Fruit fly (Drosophila melanogaster) whole organism, embryonic: ENCODE results near the gene CG3815.

Experiments used
- Abd-B ChIP-seq: fragments of 200-800 bp; sonication (Bioruptor generic); optimal IDR thresholded peaks from 2 replicates; lab custom pipeline; 2018; ENCODE audit warnings: missing biosample characterization, mild to moderate bottlenecking, missing genetic modification characterization, moderate library complexity
- BEAF-32 ChIP-seq: fragments of 200-800 bp; sonication (Bioruptor generic); optimal IDR thresholded peaks from 3 replicates; lab custom pipeline; 2017; ENCODE audit warnings: missing biosample characterization, missing genetic modification characterization, mild to moderate bottlenecking, moderate library complexity, missing genetic modification reagents
- CG10321 ChIP-seq: fragments of 200-800 bp; sonication (Bioruptor generic); IDR thresholded peaks from 2 replicates; pipeline ENCODE4 v1.3.6; 2022; ENCODE audit warnings: missing biosample characterization, missing genetic modification characterization
- CG12659 ChIP-seq: fragments of 200-800 bp; sonication (Bioruptor generic); optimal IDR thresholded peaks from 3 replicates; lab custom pipeline; 2017; ENCODE audit warnings: mild to moderate bottlenecking, missing biosample characterization, missing genetic modification reagents, missing genetic modification characterization
- CG13775 ChIP-seq: fragments of 200-800 bp; sonication (Bioruptor generic); optimal IDR thresholded peaks from 3 replicates; lab custom pipeline; 2017; ENCODE audit warnings: missing biosample characterization, mild to moderate bottlenecking, missing genetic modification characterization
- CG15514 ChIP-seq: fragments of 200-800 bp; sonication (Bioruptor generic); optimal IDR thresholded peaks from 3 replicates; lab custom pipeline; 2017; ENCODE audit warnings: missing biosample characterization, missing genetic modification characterization, mild to moderate bottlenecking, moderate library complexity, missing genetic modification reagents
- CG1603 ChIP-seq: fragments of 200-800 bp; sonication (Bioruptor generic); optimal IDR thresholded peaks from 2 replicates; lab custom pipeline; 2019; ENCODE audit warnings: missing biosample characterization, mild to moderate bottlenecking, missing genetic modification characterization, moderate library complexity
- CG16815 ChIP-seq: fragments of 200-800 bp; sonication (Bioruptor generic); optimal IDR thresholded peaks from 3 replicates; lab custom pipeline; 2017; ENCODE audit warnings: missing biosample characterization, mild to moderate bottlenecking, missing genetic modification characterization
- CG2202 ChIP-seq: fragments of 200-800 bp; sonication (Bioruptor generic); optimal IDR thresholded peaks from 2 replicates; lab custom pipeline; 2018; ENCODE audit warnings: missing biosample characterization, mild to moderate bottlenecking, missing genetic modification characterization
- CG2678 ChIP-seq: fragments of 200-800 bp; sonication (Bioruptor generic); optimal IDR thresholded peaks from 3 replicates; lab custom pipeline; 2019; ENCODE audit warnings: missing biosample characterization, mild to moderate bottlenecking, missing genetic modification characterization, moderate library complexity
- CG2712 ChIP-seq: fragments of 200-800 bp; optimal IDR thresholded peaks from 3 replicates; lab custom pipeline; 2019; ENCODE audit warnings: missing biosample characterization, mild to moderate bottlenecking, missing genetic modification characterization, moderate library complexity
- CG31224 ChIP-seq: fragments of 200-800 bp; sonication (Bioruptor generic); IDR thresholded peaks from 2 replicates; pipeline ENCODE4 v1.3.6; 2022; ENCODE audit warnings: missing biosample characterization, missing genetic modification characterization
- CG33213 ChIP-seq: fragments of 200-800 bp; sonication (Bioruptor generic); optimal IDR thresholded peaks from 3 replicates; lab custom pipeline; 2016; ENCODE audit warnings: missing biosample characterization, missing genetic modification characterization
- CG4617 ChIP-seq: fragments of 200-800 bp; sonication (Bioruptor generic); optimal IDR thresholded peaks from 3 replicates; lab custom pipeline; 2016; ENCODE audit warnings: missing biosample characterization, missing genetic modification characterization, borderline replicate concordance
- CG7271 ChIP-seq: fragments of 200-800 bp; sonication (Bioruptor generic); optimal IDR thresholded peaks from 2 replicates; lab custom pipeline; 2018; ENCODE audit warnings: missing biosample characterization, mild to moderate bottlenecking, missing genetic modification characterization, moderate library complexity
- CG8359 ChIP-seq: fragments of 200-800 bp; sonication (Bioruptor generic); optimal IDR thresholded peaks from 2 replicates; lab custom pipeline; 2017; ENCODE audit warnings: missing biosample characterization, mild to moderate bottlenecking, missing genetic modification characterization, borderline replicate concordance
- CTCF ChIP-seq: fragments of 200-800 bp; sonication (Bioruptor generic); optimal IDR thresholded peaks from 2 replicates; lab custom pipeline; 2017; ENCODE audit warnings: missing biosample characterization, mild to moderate bottlenecking, missing genetic modification characterization, moderate library complexity
- CoRest ChIP-seq: fragments of 200-800 bp; sonication (Bioruptor generic); optimal IDR thresholded peaks from 3 replicates; lab custom pipeline; 2018; ENCODE audit warnings: missing biosample characterization, mild to moderate bottlenecking, missing genetic modification characterization, moderate library complexity
- Dip3 ChIP-seq: fragments of 200-800 bp; sonication (Bioruptor generic); optimal IDR thresholded peaks from 3 replicates; lab custom pipeline; 2016; ENCODE audit warnings: missing biosample characterization, missing genetic modification characterization
- Dp ChIP-seq: fragments of 200-800 bp; sonication (Bioruptor generic); optimal IDR thresholded peaks from 2 replicates; lab custom pipeline; 2018; ENCODE audit warnings: missing biosample characterization, mild to moderate bottlenecking, missing genetic modification characterization, moderate library complexity
- Dref ChIP-seq: fragments of 200-800 bp; sonication (Bioruptor generic); IDR thresholded peaks from 2 replicates; pipeline ENCODE4 v1.3.6; 2022; ENCODE audit warnings: missing biosample characterization, missing genetic modification characterization
- E2f2 ChIP-seq: fragments of 200-800 bp; sonication (Bioruptor generic); IDR thresholded peaks from 2 replicates; pipeline ENCODE4 v1.3.6; 2022; ENCODE audit warnings: missing biosample characterization, missing genetic modification characterization
- Elba2 ChIP-seq: fragments of 200-800 bp; sonication (Bioruptor generic); optimal IDR thresholded peaks from 3 replicates; lab custom pipeline; 2016; ENCODE audit warnings: missing biosample characterization, missing genetic modification characterization
- Ets97D ChIP-seq: fragments of 200-800 bp; sonication (Bioruptor generic); optimal IDR thresholded peaks from 3 replicates; lab custom pipeline; 2016; ENCODE audit warnings: missing biosample characterization, missing genetic modification characterization
- Fer1 ChIP-seq: fragments of 200-800 bp; sonication (Bioruptor generic); optimal IDR thresholded peaks from 2 replicates; lab custom pipeline; 2017; ENCODE audit warnings: missing biosample characterization, mild to moderate bottlenecking, missing genetic modification characterization
- HmgZ ChIP-seq: fragments of 200-800 bp; sonication (Bioruptor generic); optimal IDR thresholded peaks from 2 replicates; lab custom pipeline; 2018; ENCODE audit warnings: missing biosample characterization, mild to moderate bottlenecking, missing genetic modification characterization
- Hmx ChIP-seq: fragments of 200-800 bp; sonication (Bioruptor generic); optimal IDR thresholded peaks from 2 replicates; lab custom pipeline; 2016; ENCODE audit warnings: missing biosample characterization, missing genetic modification characterization
- Lhr ChIP-seq: fragments of 200-800 bp; sonication (Bioruptor generic); optimal IDR thresholded peaks from 3 replicates; lab custom pipeline; 2017; ENCODE audit warnings: mild to moderate bottlenecking, missing biosample characterization, missing genetic modification reagents, missing genetic modification characterization
- Lpt ChIP-seq: fragments of >200 bp; optimal IDR thresholded peaks from 2 replicates; lab custom pipeline; 2018; ENCODE audit warnings: missing biosample characterization, missing genetic modification characterization
- Myb ChIP-seq: fragments of 200-800 bp; sonication (Bioruptor generic); optimal IDR thresholded peaks from 2 replicates; lab custom pipeline; 2016; ENCODE audit warnings: missing biosample characterization, missing genetic modification characterization
- PHDP ChIP-seq: fragments of 200-800 bp; sonication (Bioruptor generic); optimal IDR thresholded peaks from 3 replicates; lab custom pipeline; 2018; ENCODE audit warnings: missing biosample characterization, mild to moderate bottlenecking, missing genetic modification characterization, moderate library complexity
- Ptx1 ChIP-seq: fragments of 200-800 bp; sonication (Bioruptor generic); IDR thresholded peaks from 2 replicates; pipeline ENCODE4 v1.3.6; 2022; ENCODE audit warnings: missing biosample characterization, missing genetic modification characterization
- Stat92E ChIP-seq, 3 experiments: fragments of >200 bp in 2 of 3; fragments of 200-800 bp in 1 of 3; sonication (Bioruptor generic) in 1 of 3; optimal IDR thresholded peaks; 2 replicates each; lab custom pipeline; 2017 to 2019; ENCODE audit warnings: missing biosample characterization in 3 of 3, missing genetic modification characterization in 3 of 3, mild to moderate bottlenecking in 1 of 3, moderate library complexity in 1 of 3
- crp ChIP-seq, 2 experiments: fragments of 200-800 bp; sonication (Bioruptor generic); optimal IDR thresholded peaks; 2 replicates in 1 of 2; 3 replicates in 1 of 2; lab custom pipeline; 2017; ENCODE audit warnings: missing biosample characterization in 2 of 2, missing genetic modification characterization in 2 of 2, mild to moderate bottlenecking in 1 of 2, moderate library complexity in 1 of 2
- disco-r ChIP-seq: fragments of 200-800 bp; sonication (Bioruptor generic); optimal IDR thresholded peaks from 2 replicates; lab custom pipeline; 2016; ENCODE audit warnings: missing biosample characterization, missing genetic modification characterization
- ewg ChIP-seq: fragments of 200-800 bp; sonication (Bioruptor generic); optimal IDR thresholded peaks from 3 replicates; lab custom pipeline; 2017; ENCODE audit warnings: mild to moderate bottlenecking, missing biosample characterization, missing genetic modification reagents, missing genetic modification characterization
- grau ChIP-seq: fragments of 200-800 bp; optimal IDR thresholded peaks from 3 replicates; lab custom pipeline; 2019; ENCODE audit warnings: missing biosample characterization, mild to moderate bottlenecking, missing genetic modification characterization, moderate library complexity
- hb ChIP-seq: fragments of 200-800 bp; sonication (Bioruptor generic); IDR thresholded peaks from 3 replicates; pipeline ENCODE4 v1.3.6; 2022; ENCODE audit warnings: missing biosample characterization, missing genetic modification characterization; ENCODE audit not compliant: partially characterized antibody
- insv ChIP-seq, 2 experiments: fragments of 200-800 bp; sonication (Bioruptor generic); optimal IDR thresholded peaks; 3 replicates each; lab custom pipeline; 2016 to 2018; ENCODE audit warnings: missing biosample characterization in 2 of 2, missing genetic modification characterization in 2 of 2
- knrl ChIP-seq: fragments of 200-800 bp; sonication (Bioruptor generic); IDR thresholded peaks from 3 replicates; pipeline ENCODE4 v1.3.6; 2022; ENCODE audit warnings: missing biosample characterization, missing genetic modification characterization; ENCODE audit not compliant: partially characterized antibody
- nmo ChIP-seq: fragments of 200-800 bp; sonication (Bioruptor generic); optimal IDR thresholded peaks from 2 replicates; lab custom pipeline; 2018; ENCODE audit warnings: missing biosample characterization, mild to moderate bottlenecking, missing genetic modification characterization, moderate library complexity
- nom ChIP-seq: fragments of 200-800 bp; sonication (Bioruptor generic); optimal IDR thresholded peaks from 2 replicates; lab custom pipeline; 2017; ENCODE audit warnings: missing biosample characterization, missing genetic modification characterization, mild to moderate bottlenecking, moderate library complexity, missing genetic modification reagents
- pb ChIP-seq: fragments of 200-800 bp; sonication (Bioruptor generic); optimal IDR thresholded peaks from 3 replicates; lab custom pipeline; 2016; ENCODE audit warnings: missing biosample characterization, missing genetic modification characterization
- pita ChIP-seq: fragments of 200-800 bp; sonication (Bioruptor generic); optimal IDR thresholded peaks from 2 replicates; lab custom pipeline; 2017; ENCODE audit warnings: missing biosample characterization, mild to moderate bottlenecking, missing genetic modification characterization
- pnt ChIP-seq: fragments of 200-800 bp; sonication (Bioruptor generic); optimal IDR thresholded peaks from 3 replicates; lab custom pipeline; 2016; ENCODE audit warnings: missing biosample characterization, missing genetic modification characterization
- pzg ChIP-seq: fragments of 200-800 bp; sonication (Bioruptor generic); optimal IDR thresholded peaks from 3 replicates; lab custom pipeline; 2018; ENCODE audit warnings: missing biosample characterization, mild to moderate bottlenecking, missing genetic modification characterization, moderate library complexity
- schlank ChIP-seq: fragments of 200-800 bp; sonication (Bioruptor generic); optimal IDR thresholded peaks from 2 replicates; lab custom pipeline; 2018; ENCODE audit warnings: missing biosample characterization, mild to moderate bottlenecking, missing genetic modification characterization
- sd ChIP-seq: fragments of 200-800 bp; sonication (Bioruptor generic); optimal IDR thresholded peaks from 3 replicates; lab custom pipeline; 2018; ENCODE audit warnings: missing biosample characterization, mild to moderate bottlenecking, missing genetic modification characterization, moderate library complexity
- tna ChIP-seq: fragments of 200-800 bp; sonication (Bioruptor generic); IDR thresholded peaks from 2 replicates; pipeline ENCODE4 v1.3.6; 2022; ENCODE audit warnings: missing biosample characterization, missing genetic modification characterization; ENCODE audit not compliant: partially characterized antibody

The CG3815 gene

dm6 chrX:6291083-6291699, 4.0 kb upstream of the CG3815 start, which contains the start of the genes Rpt4 and mldr (continued):
- TF ChIP-seq BEAF-32 (GFP tag; lab: Kevin White, UChicago) = peak; percentile 42
- TF ChIP-seq Elba2 (GFP tag; lab: Kevin White, UChicago) = peak; percentile 77
- TF ChIP-seq nmo = peak; percentile 40
- TF ChIP-seq PHDP (tag; lab: Kevin White, UChicago) = no peak
- peak in 1 of 2 experiments; percentile 53 for TF ChIP-seq crp (GFP tag; optimal IDR thresholded peaks at IDR 0.05; lab: Kevin White, UChicago)
- peak; percentile 57 for TF ChIP-seq CG15514 (GFP tag; lab: Kevin White, UChicago)
- no peak for TF ChIP-seq pb
- peak; percentile 95 for TF ChIP-seq CG4617 (GFP tag; lab: Kevin White, UChicago)
- TF ChIP-seq Lpt = no peak
- TF ChIP-seq CoRest (tag; lab: Kevin White, UChicago) = no peak
- no peak for TF ChIP-seq Dip3 (GFP tag; lab: Kevin White, UChicago)
- peak; percentile 48; the same call in 1 of the 2 replicates for TF ChIP-seq E2f2 (GFP tag; lab: Robert Waterston, UW)
- TF ChIP-seq pnt (GFP tag; lab: Kevin White, UChicago) = no peak
- TF ChIP-seq CG8359 (GFP tag; lab: Kevin White, UChicago) = no peak
- TF ChIP-seq CG2678 (tag; lab: Kevin White, UChicago) = no peak
- TF ChIP-seq disco-r = no peak
- peak; percentile 72 for TF ChIP-seq CG12659 (GFP tag; lab: Kevin White, UChicago)
- no peak for TF ChIP-seq Stat92E (GFP tag; optimal IDR thresholded peaks at IDR 0.05; lab: Kevin White, UChicago)
- no peak for TF ChIP-seq schlank (tag; lab: Kevin White, UChicago)
- TF ChIP-seq CG31224 = no peak
- no peak for TF ChIP-seq CG2202 (tag; lab: Kevin White, UChicago)
- no peak for TF ChIP-seq CG13775
- peak; percentile 18 for TF ChIP-seq CG2712 (tag; lab: Kevin White, UChicago)
- no peak for TF ChIP-seq hb
- TF ChIP-seq Fer1 (GFP tag; lab: Kevin White, UChicago) = peak; percentile 12
- TF ChIP-seq HmgZ (tag; lab: Kevin White, UChicago) = peak; percentile 61
- no peak for TF ChIP-seq Ptx1 (GFP tag; lab: Robert Waterston, UW)
- peak; percentile 8 for TF ChIP-seq CTCF (GFP tag; lab: Kevin White, UChicago)
- no peak for TF ChIP-seq Abd-B
- peak; percentile 46 for TF ChIP-seq Dp
- peak; percentile 68 for TF ChIP-seq Lhr
- TF ChIP-seq CG16815 (GFP tag; lab: Kevin White, UChicago) = no peak
- peak; percentile 3 for TF ChIP-seq grau (tag; lab: Kevin White, UChicago)
- peak; percentile 94 to 99 for TF ChIP-seq insv (GFP tag; optimal IDR thresholded peaks at IDR 0.05; lab: Kevin White, UChicago)
- no peak for TF ChIP-seq Hmx
- TF ChIP-seq pzg = peak; percentile 94
- peak; percentile 47 for TF ChIP-seq Ets97D (GFP tag; lab: Kevin White, UChicago)
- peak; percentile 32 for TF ChIP-seq ewg (GFP tag; lab: Kevin White, UChicago)
- TF ChIP-seq pita = peak; percentile 60
- no peak for TF ChIP-seq sd (tag; lab: Kevin White, UChicago)
- peak; percentile 75 for TF ChIP-seq CG1603
- no peak for TF ChIP-seq CG7271 (tag; lab: Kevin White, UChicago)
- TF ChIP-seq Dref = peak; percentile 48
- TF ChIP-seq tna = no peak
- peak; percentile 38 for TF ChIP-seq CG33213 (GFP tag; lab: Kevin White, UChicago)
- no peak for TF ChIP-seq CG10321 (GFP tag; lab: Robert Waterston, UW)
- TF ChIP-seq nom (GFP tag; lab: Kevin White, UChicago) = peak; percentile 19
- peak; percentile 45; the same call in 1 of the 3 replicates for TF ChIP-seq knrl (GFP tag; lab: Robert Waterston, UW)
- TF ChIP-seq Myb (GFP tag; lab: Kevin White, UChicago) = peak; percentile 32
